Worm (Caenorhabditis elegans): Measurements from ENCODE around the gene srg-16.

- TF ChIP-seq ets-7 (tag; optimal IDR thresholded peaks at IDR 0.05) (no peak), tbx-37 (GFP tag; conservative IDR thresholded peaks at IDR 0.05) (no peak), tbx-11 (GFP tag; IDR thresholded peaks at IDR 0.05) (no peak), scrt-1 (GFP tag; IDR thresholded peaks at IDR 0.05) (no peak)
Measured at ce11 chrII:12435202-12435872, 31.6 kb upstream of the srg-16 start.

Measured in whole organism, early embryonic.